Fruit fly (Drosophila melanogaster) whole organism, wandering third instar larva: ENCODE measurements around the gene BigH1.

Experiments used
- CG9705 ChIP-seq: fragments of 200-800 bp; sonication (Bioruptor generic); optimal IDR thresholded peaks from 2 replicates; lab custom pipeline; 2018; ENCODE audit warnings: missing biosample characterization, mild to moderate bottlenecking, missing genetic modification characterization
- GATAd ChIP-seq: sonication (Bioruptor generic); optimal IDR thresholded peaks from 2 replicates; lab custom pipeline; 2016; ENCODE audit warnings: missing biosample characterization, missing genetic modification characterization
- Hnf4 ChIP-seq: fragments of 200-800 bp; sonication (Bioruptor generic); optimal IDR thresholded peaks from 2 replicates; lab custom pipeline; 2016; ENCODE audit warnings: missing biosample characterization, mild to moderate bottlenecking, missing genetic modification characterization
- Hr78 ChIP-seq: fragments of >200 bp; optimal IDR thresholded peaks from 2 replicates; lab custom pipeline; 2017; ENCODE audit warnings: missing biosample characterization, missing genetic modification characterization
- Hr83 ChIP-seq: fragments of 200-300 bp; sonication (Bioruptor generic); optimal IDR thresholded peaks from 2 replicates; lab custom pipeline; 2016; ENCODE audit warnings: missing biosample characterization, mild to moderate bottlenecking, missing genetic modification characterization, moderate library complexity; ENCODE audit not compliant: poor library complexity, severe bottlenecking
- N ChIP-seq: fragments of >200 bp; optimal IDR thresholded peaks from 2 replicates; lab custom pipeline; 2018; ENCODE audit warnings: missing biosample characterization, missing external identifiers, missing genetic modification characterization
- OdsH ChIP-seq: fragments of 200-800 bp; sonication (Bioruptor generic); optimal IDR thresholded peaks from 2 replicates; lab custom pipeline; 2016; ENCODE audit warnings: missing biosample characterization, mild to moderate bottlenecking, missing genetic modification characterization
- Rel ChIP-seq, 2 experiments: fragments of 200-800 bp; sonication (Bioruptor generic) in 1 of 2; optimal IDR thresholded peaks; 2 replicates in 1 of 2; 3 replicates in 1 of 2; lab custom pipeline; 2016 to 2019; ENCODE audit warnings: mild to moderate bottlenecking in 2 of 2, missing biosample characterization in 2 of 2, missing genetic modification characterization in 2 of 2, moderate library complexity in 1 of 2
- br ChIP-seq: fragments of 200-800 bp; sonication (Bioruptor generic); optimal IDR thresholded peaks from 2 replicates; lab custom pipeline; 2016; ENCODE audit warnings: missing biosample characterization, missing genetic modification characterization
- dl ChIP-seq, 2 experiments: fragments of 175-275, 200-275 bp in 1 of 2; fragments of 200-275 bp in 1 of 2; sonication (Bioruptor generic); optimal IDR thresholded peaks; lab custom pipeline; 2018; ENCODE audit warnings: mild to moderate bottlenecking in 2 of 2, missing biosample characterization in 2 of 2, missing genetic modification characterization in 2 of 2, moderate library complexity in 2 of 2; ENCODE audit not compliant: partially characterized antibody in 2 of 2, insufficient read depth in 1 of 2
- dmrt93B ChIP-seq: fragments of 200-800 bp; sonication (Bioruptor generic); optimal IDR thresholded peaks from 2 replicates; lab custom pipeline; 2018; ENCODE audit warnings: missing biosample characterization, mild to moderate bottlenecking, missing genetic modification characterization
- ey ChIP-seq: fragments of 200-800 bp; sonication (Bioruptor generic); optimal IDR thresholded peaks from 2 replicates; lab custom pipeline; 2016; ENCODE audit warnings: missing biosample characterization, missing genetic modification characterization
- foxo ChIP-seq, 2 experiments: fragments of 200-800 bp; sonication (Bioruptor generic); optimal IDR thresholded peaks; 2 replicates in 1 of 2; 3 replicates in 1 of 2; lab custom pipeline; 2016 to 2017; ENCODE audit warnings: missing biosample characterization in 2 of 2, missing genetic modification characterization in 2 of 2
- fru ChIP-seq: fragments of 200-800 bp; sonication (Bioruptor generic); optimal IDR thresholded peaks from 3 replicates; lab custom pipeline; 2016; ENCODE audit warnings: missing biosample characterization, mild to moderate bottlenecking, missing genetic modification characterization
- h ChIP-seq: fragments of 200-800 bp; sonication (Bioruptor generic); optimal IDR thresholded peaks from 3 replicates; lab custom pipeline; 2016; ENCODE audit warnings: missing biosample characterization, mild to moderate bottlenecking, missing genetic modification characterization
- jim ChIP-seq: fragments of 175-275, 200-325 bp; sonication (Bioruptor generic); optimal IDR thresholded peaks from 2 replicates; lab custom pipeline; 2016; ENCODE audit warnings: missing biosample characterization, mild to moderate bottlenecking, missing genetic modification characterization
- rgr ChIP-seq: fragments of 200-800 bp; sonication (Bioruptor generic); optimal IDR thresholded peaks from 3 replicates; lab custom pipeline; 2016; ENCODE audit warnings: missing biosample characterization, mild to moderate bottlenecking, missing genetic modification characterization
- sage ChIP-seq: fragments of 200-800 bp; sonication (Bioruptor generic); optimal IDR thresholded peaks from 2 replicates; lab custom pipeline; 2016; ENCODE audit warnings: missing biosample characterization, mild to moderate bottlenecking, missing genetic modification characterization
- tai ChIP-seq: sonication (Bioruptor generic); optimal IDR thresholded peaks from 2 replicates; lab custom pipeline; 2016; ENCODE audit warnings: missing biosample characterization, missing genetic modification characterization
- usp ChIP-seq: fragments of >200 bp; optimal IDR thresholded peaks from 2 replicates; lab custom pipeline; 2017; ENCODE audit warnings: missing biosample characterization, missing genetic modification characterization

The BigH1 gene

dm6 chr3R:14711447-14712163, 48.4 kb downstream of the BigH1 start:
- TF ChIP-seq h = peak; percentile 41
- TF ChIP-seq Hnf4 (GFP tag; lab: Kevin White, UChicago) = no peak
- no peak for TF ChIP-seq dl (GFP tag; optimal IDR thresholded peaks at IDR 0.05; lab: Kevin White, UChicago; ENCODE audit: insufficient read depth in 1 of 2, partially characterized antibody in 2 of 2)
- TF ChIP-seq Hr83 (GFP tag; lab: Kevin White, UChicago) = no peak
- TF ChIP-seq fru (GFP tag; lab: Kevin White, UChicago) = no peak
- no peak for TF ChIP-seq N
- no peak for TF ChIP-seq GATAd
- TF ChIP-seq dmrt93B (GFP tag; lab: Kevin White, UChicago) = no peak
- TF ChIP-seq sage (GFP tag; lab: Kevin White, UChicago) = peak; percentile 44
- TF ChIP-seq ey = peak; percentile 5
- no peak for TF ChIP-seq br (GFP tag; lab: Kevin White, UChicago)
- TF ChIP-seq rgr = peak; percentile 23
- TF ChIP-seq CG9705 (GFP tag; lab: Kevin White, UChicago) = no peak
- TF ChIP-seq usp (GFP tag; lab: Kevin White, UChicago) = no peak
- TF ChIP-seq OdsH (GFP tag; lab: Kevin White, UChicago) = peak; percentile 11
- no peak for TF ChIP-seq Rel (GFP tag; optimal IDR thresholded peaks at IDR 0.05; lab: Kevin White, UChicago)
- TF ChIP-seq Rel (tag; optimal IDR thresholded peaks at IDR 0.05; lab: Kevin White, UChicago) = peak; percentile 27

dm6 chr3R:14713110-14713713, 50.0 kb downstream of the BigH1 start:
- TF ChIP-seq fru (GFP tag; lab: Kevin White, UChicago) = no peak
- TF ChIP-seq Rel (GFP tag; optimal IDR thresholded peaks at IDR 0.05; lab: Kevin White, UChicago) = no peak
- peak; percentile 9 for TF ChIP-seq Rel (tag; optimal IDR thresholded peaks at IDR 0.05; lab: Kevin White, UChicago)

dm6 chr3R:14713776-14714146, 50.5 kb downstream of the BigH1 start:
- TF ChIP-seq Hr78 (no peak), foxo (GFP tag; optimal IDR thresholded peaks at IDR 0.05; lab: Kevin White, UChicago) (no peak), br (GFP tag; lab: Kevin White, UChicago) (no peak), OdsH (GFP tag; lab: Kevin White, UChicago) (no peak), tai (no peak), GATAd (no peak), sage (GFP tag; lab: Kevin White, UChicago) (no peak), Rel (GFP tag; optimal IDR thresholded peaks at IDR 0.05; lab: Kevin White, UChicago) (no peak), Rel (tag; optimal IDR thresholded peaks at IDR 0.05; lab: Kevin White, UChicago) (no peak), jim (GFP tag; lab: Kevin White, UChicago) (no peak)
